Worm (Caenorhabditis elegans): ENCODE results near the gene cima-1.

DNA sequence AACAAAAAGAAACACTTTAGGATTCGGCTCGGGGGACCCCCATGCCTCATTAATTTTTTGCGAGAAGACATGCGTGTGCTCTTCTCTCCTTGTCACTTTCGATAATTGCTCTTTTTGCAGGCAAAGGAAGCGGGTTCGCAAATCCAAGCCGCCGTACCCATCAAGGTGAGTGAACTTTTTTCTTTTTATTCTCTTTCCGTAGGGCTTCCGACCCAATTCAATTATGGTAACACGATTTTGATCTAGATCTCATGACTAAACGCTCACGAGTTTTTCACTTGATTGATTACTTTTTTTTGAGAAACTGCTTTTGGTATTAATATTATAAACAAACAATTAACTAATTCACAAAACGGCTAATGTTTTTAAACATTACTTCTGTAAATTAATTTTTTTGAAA is 38.7 kb upstream of the cima-1 start:
- TF ChIP-seq ama-1 (optimal IDR thresholded peaks at IDR 0.05) (no peak), aly-1 (tag; optimal IDR thresholded peaks at IDR 0.05) (no peak), F13C5.2 (tag; optimal IDR thresholded peaks at IDR 0.05) (no peak), hmbx-1 (tag; optimal IDR thresholded peaks at IDR 0.05) (no peak), hnd-1 (tag; optimal IDR thresholded peaks at IDR 0.05) (no peak), sea-1 (GFP tag; conservative IDR thresholded peaks at IDR 0.05) (no peak), flt-1 (GFP tag; IDR thresholded peaks at IDR 0.05) (no peak)

All from whole organism, early embryonic.